Worm (Caenorhabditis elegans): ENCODE data around the gene C23G10.7.

C23G10.7 gene

ce11 chrIII:6180294-6180693 lies 17.9 kb downstream of the C23G10.7 start:
- TF ChIP-seq ztf-4 (tag; optimal IDR thresholded peaks at IDR 0.05): no peak
- no peak for TF ChIP-seq unc-98 (GFP tag; IDR thresholded peaks at IDR 0.05)
- TF ChIP-seq aha-1 (tag; optimal IDR thresholded peaks at IDR 0.05): no peak
- peak; percentile 37 for TF ChIP-seq nhr-71 (tag; optimal IDR thresholded peaks at IDR 0.05)
- TF ChIP-seq unc-30 (tag; optimal IDR thresholded peaks at IDR 0.05): no peak
- peak; percentile 1 for TF ChIP-seq nhr-90 (tag; optimal IDR thresholded peaks at IDR 0.05; ENCODE audit: poor library complexity)
- TF ChIP-seq xbp-1 (tag; optimal IDR thresholded peaks at IDR 0.05): no peak
- no peak for TF ChIP-seq swsn-7 (tag; optimal IDR thresholded peaks at IDR 0.05)
- no peak for TF ChIP-seq ets-5 (GFP tag; IDR thresholded peaks at IDR 0.05)
- TF ChIP-seq ceh-63 (GFP tag; optimal IDR thresholded peaks at IDR 0.05): no peak
- no peak for TF ChIP-seq pax-3 (tag; optimal IDR thresholded peaks at IDR 0.05)
- no peak for TF ChIP-seq hpl-2 (GFP tag; optimal IDR thresholded peaks at IDR 0.05)
- no peak for TF ChIP-seq snpc-4 (tag; optimal IDR thresholded peaks at IDR 0.05)
- no peak for TF ChIP-seq ceh-90 (tag; optimal IDR thresholded peaks at IDR 0.05)
- no peak for TF ChIP-seq lir-3 (tag; optimal IDR thresholded peaks at IDR 0.05; ENCODE audit: poor library complexity)
- peak; percentile 31 for TF ChIP-seq lin-14 (GFP tag; optimal IDR thresholded peaks at IDR 0.05)
- TF ChIP-seq vab-15 (tag; optimal IDR thresholded peaks at IDR 0.05): no peak
- TF ChIP-seq mab-9 (GFP tag; IDR thresholded peaks at IDR 0.05): no peak
- TF ChIP-seq nhr-12 (tag; optimal IDR thresholded peaks at IDR 0.05): no peak
- no peak for TF ChIP-seq elt-3 (tag; optimal IDR thresholded peaks at IDR 0.05)
- no peak for TF ChIP-seq blmp-1 (tag; optimal IDR thresholded peaks at IDR 0.05)
- TF ChIP-seq nhr-11 (tag; optimal IDR thresholded peaks at IDR 0.05): no peak
- no peak for TF ChIP-seq ceh-82 (tag; optimal IDR thresholded peaks at IDR 0.05)
- no peak for TF ChIP-seq mdl-1 (tag; optimal IDR thresholded peaks at IDR 0.05)
- no peak for TF ChIP-seq C34B4.2 (tag; optimal IDR thresholded peaks at IDR 0.05)
- no peak for TF ChIP-seq sox-4 (tag; optimal IDR thresholded peaks at IDR 0.05)
- no peak for TF ChIP-seq efl-3 (GFP tag; optimal IDR thresholded peaks at IDR 0.05)
- no peak for TF ChIP-seq Y116A8C.19 (tag; optimal IDR thresholded peaks at IDR 0.05; ENCODE audit: borderline replicate concordance)
- TF ChIP-seq efl-1 (optimal IDR thresholded peaks at IDR 0.05): no peak
- no peak for TF ChIP-seq efl-1 (GFP tag; optimal IDR thresholded peaks at IDR 0.05 in 1 of 2)
- TF ChIP-seq nhr-20 (tag; optimal IDR thresholded peaks at IDR 0.05): peak; percentile 31
- no peak for TF ChIP-seq egl-27 (tag; optimal IDR thresholded peaks at IDR 0.05)
- TF ChIP-seq nhr-47 (tag; optimal IDR thresholded peaks at IDR 0.05): no peak
- peak in 1 of 2 experiments; percentile 50 for TF ChIP-seq lin-35 (GFP tag; optimal IDR thresholded peaks at IDR 0.05)
- no peak for TF ChIP-seq fkh-10 (GFP tag; optimal IDR thresholded peaks at IDR 0.05)
- TF ChIP-seq snu-23 (GFP tag; optimal IDR thresholded peaks at IDR 0.05): no peak
- TF ChIP-seq nhr-237 (tag; optimal IDR thresholded peaks at IDR 0.05): no peak
- TF ChIP-seq elt-2 (tag; optimal IDR thresholded peaks at IDR 0.05): peak; percentile 96
- no peak for TF ChIP-seq tbx-2 (tag; optimal IDR thresholded peaks at IDR 0.05)
- no peak for TF ChIP-seq nhr-84 (tag; optimal IDR thresholded peaks at IDR 0.05)
- peak; percentile 32 for TF ChIP-seq nhr-85 (tag)

ce11 chrIII:6179062-6179461 lies 19.2 kb downstream of the C23G10.7 start:
- TF ChIP-seq mdl-1 (tag; optimal IDR thresholded peaks at IDR 0.05): peak in 1 of 2 experiments; percentile 49
- TF ChIP-seq efl-1 (optimal IDR thresholded peaks at IDR 0.05): no peak
- peak in 1 of 2 experiments; percentile 76 for TF ChIP-seq efl-1 (GFP tag; optimal IDR thresholded peaks at IDR 0.05 in 1 of 2)
- TF ChIP-seq swsn-7 (tag; optimal IDR thresholded peaks at IDR 0.05): no peak
- TF ChIP-seq fos-1 (tag; optimal IDR thresholded peaks at IDR 0.05): no peak
- TF ChIP-seq ceh-90 (tag; optimal IDR thresholded peaks at IDR 0.05): no peak
- no peak for TF ChIP-seq egl-27 (tag; optimal IDR thresholded peaks at IDR 0.05)
- no peak for TF ChIP-seq sptf-1 (tag; optimal IDR thresholded peaks at IDR 0.05)
- peak; percentile 95 for TF ChIP-seq elt-2 (tag; optimal IDR thresholded peaks at IDR 0.05)
- peak in 1 of 2 experiments; percentile 5 for TF ChIP-seq lin-35 (GFP tag; optimal IDR thresholded peaks at IDR 0.05)
- TF ChIP-seq nhr-71 (tag; optimal IDR thresholded peaks at IDR 0.05): peak; percentile 21
- no peak for TF ChIP-seq unc-30 (tag; optimal IDR thresholded peaks at IDR 0.05)
- no peak for TF ChIP-seq unc-62 (GFP tag; optimal IDR thresholded peaks at IDR 0.05)
- no peak for TF ChIP-seq lin-15B (tag; optimal IDR thresholded peaks at IDR 0.05)
- TF ChIP-seq vab-15 (tag; optimal IDR thresholded peaks at IDR 0.05): no peak
- TF ChIP-seq nhr-20 (tag; optimal IDR thresholded peaks at IDR 0.05): peak; percentile 44
- TF ChIP-seq ceh-82 (tag; optimal IDR thresholded peaks at IDR 0.05): no peak
- TF ChIP-seq lin-14 (GFP tag; optimal IDR thresholded peaks at IDR 0.05): no peak
- no peak for TF ChIP-seq nhr-11 (tag; optimal IDR thresholded peaks at IDR 0.05)
- TF ChIP-seq egl-13 (tag; optimal IDR thresholded peaks at IDR 0.05): no peak
